Worm (Caenorhabditis elegans): ENCODE data around the gene H03E18.2.

ce11 chrX:8477048-8477806 lies 43.1 kb downstream of the H03E18.2 start:
- TF ChIP-seq unc-62 (GFP tag; optimal IDR thresholded peaks at IDR 0.05 in 1 of 2) (peak in 1 of 2 experiments; percentile 100), unc-62 (tag; optimal IDR thresholded peaks at IDR 0.05) (no peak), dve-1 (tag; optimal IDR thresholded peaks at IDR 0.05; ENCODE audit: insufficient read depth) (peak; percentile 33), mep-1 (tag; optimal IDR thresholded peaks at IDR 0.05) (peak; percentile 86)
